Fruit fly (Drosophila melanogaster) whole organism, prepupa: ENCODE data around the gene CG32260.

Source experiments
- CG10631 ChIP-seq: fragments of 200-800 bp; sonication (Bioruptor generic); optimal IDR thresholded peaks from 2 replicates; lab custom pipeline; 2016; ENCODE audit warnings: missing biosample characterization, missing genetic modification characterization
- CG32006 ChIP-seq: fragments of 200-800 bp; sonication (Bioruptor generic); optimal IDR thresholded peaks from 3 replicates; lab custom pipeline; 2017; ENCODE audit warnings: missing biosample characterization, mild to moderate bottlenecking, missing genetic modification characterization
- Lpt ChIP-seq: fragments of 200-800 bp; sonication (Bioruptor generic); optimal IDR thresholded peaks from 3 replicates; lab custom pipeline; 2016; ENCODE audit warnings: missing biosample characterization, missing genetic modification characterization
- salr ChIP-seq, 2 experiments: fragments of 200-800 bp; sonication (Bioruptor generic); optimal IDR thresholded peaks; 3 replicates each; lab custom pipeline; 2016 to 2018; ENCODE audit warnings: missing biosample characterization in 2 of 2, missing genetic modification characterization in 2 of 2, mild to moderate bottlenecking in 1 of 2

dm6 chr3L:4092705-4093257 lies 49.4 kb upstream of the CG32260 start, which contains the start of gene CG14990:
- TF ChIP-seq CG32006 (GFP tag; lab: Kevin White, UChicago) = no peak
- TF ChIP-seq salr (GFP tag; optimal IDR thresholded peaks at IDR 0.05; lab: Kevin White, UChicago) = no peak
- TF ChIP-seq Lpt = no peak
- no peak for TF ChIP-seq CG10631 (GFP tag; lab: Kevin White, UChicago)
